Worm (Caenorhabditis elegans): Measurements from ENCODE around the gene F49H12.7.

The F49H12.7 gene

DNA sequence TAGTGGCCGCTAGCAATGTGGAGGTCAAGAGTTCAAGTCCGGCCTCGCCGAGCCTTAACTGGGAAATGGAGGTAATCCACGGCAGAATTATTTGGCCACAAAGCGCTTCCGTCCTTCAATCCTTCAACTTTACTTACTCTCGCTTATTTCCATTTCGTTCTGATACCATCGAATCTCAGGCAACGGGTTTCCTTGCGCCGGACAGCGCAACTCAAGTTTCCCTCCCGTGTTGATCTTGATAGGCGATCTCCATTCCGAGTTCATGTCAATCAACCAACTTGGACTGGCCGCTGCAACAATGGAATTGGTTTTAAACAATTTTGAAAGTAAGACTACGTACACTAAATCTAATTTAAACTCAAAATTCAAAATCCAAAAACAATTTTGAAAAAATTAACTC is 24.0 kb upstream of the F49H12.7 start:
- peak; percentile 32; the same call in 1 of the 2 replicates for TF ChIP-seq pes-1 (GFP tag; IDR thresholded peaks at IDR 0.05)
- no peak for TF ChIP-seq ets-7 (tag; optimal IDR thresholded peaks at IDR 0.05)

DNA sequence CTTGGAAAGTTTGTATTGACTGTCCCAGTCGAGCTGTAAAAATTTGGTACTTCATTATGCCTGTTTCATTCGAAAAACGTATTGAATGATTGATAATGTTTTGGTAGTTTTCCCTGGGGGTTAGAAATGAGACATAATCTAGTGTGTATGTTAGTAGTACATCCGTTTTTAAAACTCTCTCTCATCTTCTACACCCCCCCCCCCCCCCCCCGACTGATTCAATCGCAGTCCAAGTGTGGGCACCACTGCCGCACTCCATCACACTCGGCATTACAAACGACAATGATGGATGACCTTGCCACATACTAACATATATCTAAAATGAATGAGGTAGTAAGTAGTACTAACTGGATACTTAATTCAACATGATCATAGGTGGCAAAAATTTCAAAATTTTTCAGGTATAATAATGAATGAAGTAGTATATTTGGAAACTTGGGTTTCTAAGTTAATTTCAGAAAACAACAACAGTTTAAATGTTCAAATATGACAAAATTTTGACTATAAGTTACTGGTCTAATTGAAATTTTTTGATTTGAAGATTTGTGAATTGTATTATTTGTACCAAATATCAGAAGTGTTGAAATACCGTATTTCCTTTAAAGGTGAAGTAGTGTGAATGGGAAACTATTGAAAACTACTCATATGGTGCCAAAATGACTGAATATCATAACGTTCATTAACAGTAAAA is 23.2 kb upstream of the F49H12.7 start:
- TF ChIP-seq tbx-11 (GFP tag; IDR thresholded peaks at IDR 0.05) (no peak), hmg-4 (GFP tag; optimal IDR thresholded peaks at IDR 0.05) (peak; percentile 24), B0310.2 (tag; optimal IDR thresholded peaks at IDR 0.05) (no peak), aly-1 (tag; optimal IDR thresholded peaks at IDR 0.05) (no peak), hnd-1 (tag; optimal IDR thresholded peaks at IDR 0.05) (no peak), F13C5.2 (tag; optimal IDR thresholded peaks at IDR 0.05) (no peak), sea-1 (GFP tag; conservative IDR thresholded peaks at IDR 0.05) (no peak), pes-1 (GFP tag; IDR thresholded peaks at IDR 0.05) (0 out of 2 replicates have a peak, but pooled peaks have one; percentile 9)

DNA sequence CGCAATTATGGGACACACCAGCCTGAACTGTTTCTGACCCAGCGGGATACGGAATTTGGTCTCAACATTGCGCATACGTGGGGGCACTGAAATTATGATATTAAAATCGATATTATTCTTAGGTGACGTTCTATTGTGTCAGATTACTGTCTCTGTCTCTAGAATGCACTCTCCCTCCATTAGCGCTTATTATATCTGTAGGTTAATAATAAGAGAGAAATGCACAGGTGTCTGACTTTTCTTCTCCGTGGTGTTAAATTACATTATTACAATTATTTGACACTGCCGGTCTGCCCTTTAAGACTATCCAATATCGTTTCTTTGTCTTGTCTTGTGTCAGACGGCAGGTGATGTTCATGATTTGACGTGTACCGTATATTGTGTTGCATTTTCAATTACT is 22.2 kb upstream of the F49H12.7 start:
- TF ChIP-seq tbx-11 (GFP tag; IDR thresholded peaks at IDR 0.05) = peak; percentile 35; the same call in 1 of the 2 replicates
- no peak for TF ChIP-seq hmbx-1 (tag; optimal IDR thresholded peaks at IDR 0.05)

DNA sequence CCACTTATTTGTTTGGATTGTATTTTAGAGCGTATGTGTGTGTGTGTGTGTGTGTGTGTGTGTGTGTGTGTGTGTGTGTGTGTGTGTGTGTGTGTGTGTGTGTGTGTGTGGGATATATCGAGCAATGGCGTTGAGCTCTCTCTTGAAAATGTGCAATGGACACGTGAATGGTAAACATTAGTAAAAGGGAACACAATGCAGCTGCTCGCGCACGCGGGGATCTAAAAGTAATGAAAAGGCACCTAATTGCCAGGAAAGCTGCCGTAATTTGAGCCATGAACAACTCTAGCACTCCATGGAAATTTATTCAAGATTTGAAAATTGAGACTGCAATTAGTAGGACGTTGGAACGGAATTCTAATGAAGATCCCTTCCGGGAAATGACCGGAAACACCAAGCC is 21.6 kb upstream of the F49H12.7 start:
- TF ChIP-seq pes-1 (GFP tag; IDR thresholded peaks at IDR 0.05) (peak; percentile 37; the same call in 1 of the 2 replicates), scrt-1 (GFP tag; IDR thresholded peaks at IDR 0.05) (no peak), hmg-4 (GFP tag; optimal IDR thresholded peaks at IDR 0.05) (peak; percentile 23), flt-1 (GFP tag; IDR thresholded peaks at IDR 0.05) (0 out of 2 replicates have a peak, but pooled peaks have one; percentile 8), F13C5.2 (tag; optimal IDR thresholded peaks at IDR 0.05) (no peak)

DNA sequence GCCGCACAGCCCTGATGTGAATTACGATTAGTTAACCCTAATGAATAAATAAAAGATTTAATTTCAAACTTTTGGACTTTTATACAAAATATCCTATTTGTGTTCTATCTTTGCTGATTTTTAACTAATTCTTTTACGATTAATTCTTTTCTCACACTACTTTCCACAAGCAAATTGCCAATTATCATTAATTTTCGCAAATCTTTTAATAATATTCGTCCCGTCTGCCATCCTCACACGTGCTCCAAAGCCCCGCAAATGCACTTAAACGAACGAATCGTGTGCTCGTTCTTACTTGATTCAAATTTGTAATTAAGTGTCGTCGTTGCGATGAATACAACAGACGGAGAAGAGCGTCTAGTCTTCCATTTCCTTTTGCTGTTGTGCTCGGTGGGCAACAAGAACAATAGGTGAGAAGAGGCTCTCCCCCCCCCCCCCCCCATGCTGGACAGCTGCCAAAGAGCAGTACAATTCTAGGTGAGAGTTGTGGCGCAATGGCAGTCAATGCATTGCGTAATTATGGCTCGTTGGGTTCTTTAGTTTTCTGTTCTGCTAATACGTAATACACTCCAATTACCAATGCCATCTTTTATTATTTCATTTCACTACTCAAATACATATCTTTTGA is 20.2 kb upstream of the F49H12.7 start:
- TF ChIP-seq ama-1 (optimal IDR thresholded peaks at IDR 0.05) (no peak), F13C5.2 (tag; optimal IDR thresholded peaks at IDR 0.05) (no peak), B0310.2 (tag; optimal IDR thresholded peaks at IDR 0.05) (no peak), flt-1 (GFP tag; IDR thresholded peaks at IDR 0.05) (no peak), aly-1 (tag; optimal IDR thresholded peaks at IDR 0.05) (no peak), pes-1 (GFP tag; IDR thresholded peaks at IDR 0.05) (no peak), ceh-36 (tag; optimal IDR thresholded peaks at IDR 0.05) (peak; percentile 21), ets-7 (tag; optimal IDR thresholded peaks at IDR 0.05) (no peak), hmg-4 (GFP tag; optimal IDR thresholded peaks at IDR 0.05) (peak; percentile 40), ceh-13 (GFP tag; optimal IDR thresholded peaks at IDR 0.05) (no peak), scrt-1 (GFP tag; IDR thresholded peaks at IDR 0.05) (0 out of 2 replicates have a peak, but pooled peaks have one; percentile 23), tbx-37 (GFP tag; conservative IDR thresholded peaks at IDR 0.05) (no peak)

DNA sequence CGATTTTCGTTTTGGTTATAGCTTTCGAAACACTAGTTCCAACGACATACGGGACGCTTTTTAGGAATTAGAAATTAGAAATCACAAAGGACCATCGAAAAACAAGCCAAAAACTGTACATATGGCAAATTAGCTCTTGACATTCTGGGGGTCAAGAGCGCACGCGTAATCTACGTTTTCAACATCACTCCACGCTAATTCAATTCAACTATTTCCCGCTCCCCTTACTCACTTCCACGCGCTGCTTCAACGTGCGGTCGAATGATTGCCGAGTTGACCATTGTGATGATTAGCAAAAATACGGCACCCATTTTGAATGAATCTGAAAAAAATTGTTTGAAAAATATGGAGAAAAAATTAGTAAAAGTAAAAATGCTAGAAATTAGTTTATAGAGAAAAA is 19.2 kb upstream of the F49H12.7 start:
- no peak for TF ChIP-seq hmbx-1 (tag; optimal IDR thresholded peaks at IDR 0.05)
- TF ChIP-seq scrt-1 (GFP tag; IDR thresholded peaks at IDR 0.05) = no peak
- no peak for TF ChIP-seq flt-1 (GFP tag; IDR thresholded peaks at IDR 0.05)
- no peak for TF ChIP-seq F13C5.2 (tag; optimal IDR thresholded peaks at IDR 0.05)
- no peak for TF ChIP-seq ceh-36 (tag; optimal IDR thresholded peaks at IDR 0.05)
- TF ChIP-seq sea-1 (GFP tag; conservative IDR thresholded peaks at IDR 0.05) = no peak
- no peak for TF ChIP-seq tbx-11 (GFP tag; IDR thresholded peaks at IDR 0.05)
- no peak for TF ChIP-seq B0310.2 (tag; optimal IDR thresholded peaks at IDR 0.05)

DNA sequence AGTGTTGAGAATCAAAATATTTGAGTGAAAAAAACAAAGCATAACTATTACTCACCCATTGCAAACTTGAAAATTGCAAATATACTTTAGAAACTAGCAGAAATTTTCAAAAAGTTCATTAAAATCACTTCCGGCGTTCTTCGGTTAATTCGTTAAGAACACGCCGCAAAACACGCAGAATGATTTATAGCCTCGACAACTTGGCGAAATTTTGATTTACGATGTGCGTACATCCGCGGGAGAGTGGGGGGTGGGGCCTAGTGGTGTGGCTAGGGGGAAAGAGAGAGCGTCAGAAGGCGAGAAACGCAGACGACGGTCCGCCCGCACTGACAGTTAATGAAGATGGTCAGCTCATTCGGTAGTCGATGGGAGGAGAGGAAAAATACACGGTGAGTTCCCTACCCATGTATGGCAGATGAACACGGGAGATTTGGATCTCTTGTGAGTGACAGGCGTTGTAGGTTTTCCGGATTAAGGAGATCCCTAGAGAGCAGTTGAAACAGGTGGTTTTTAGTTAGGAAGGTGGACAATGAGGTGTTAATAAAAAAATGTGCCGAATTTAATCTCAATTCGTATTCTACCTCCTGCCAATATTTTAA is 18.6 kb upstream of the F49H12.7 start, which contains the start of gene igcm-4:
TSS of gene igcm-4 (minus strand) at position 237 of the 599 bp plus-strand sequence.
- TF ChIP-seq aly-1 (tag; optimal IDR thresholded peaks at IDR 0.05) (no peak), ceh-36 (tag; optimal IDR thresholded peaks at IDR 0.05) (peak; percentile 62), flt-1 (GFP tag; IDR thresholded peaks at IDR 0.05) (0 out of 2 replicates have a peak, but pooled peaks have one; percentile 19), ceh-13 (GFP tag; optimal IDR thresholded peaks at IDR 0.05) (no peak), B0310.2 (tag; optimal IDR thresholded peaks at IDR 0.05) (peak; percentile 4), scrt-1 (GFP tag; IDR thresholded peaks at IDR 0.05) (no peak), hmg-4 (GFP tag; optimal IDR thresholded peaks at IDR 0.05) (peak; percentile 66), pes-1 (GFP tag; IDR thresholded peaks at IDR 0.05) (0 out of 2 replicates have a peak, but pooled peaks have one; percentile 5), tbx-37 (GFP tag; conservative IDR thresholded peaks at IDR 0.05) (no peak), sea-1 (GFP tag; conservative IDR thresholded peaks at IDR 0.05) (no peak), tra-4 (tag; optimal IDR thresholded peaks at IDR 0.05) (no peak), hmbx-1 (tag; optimal IDR thresholded peaks at IDR 0.05) (no peak)

DNA sequence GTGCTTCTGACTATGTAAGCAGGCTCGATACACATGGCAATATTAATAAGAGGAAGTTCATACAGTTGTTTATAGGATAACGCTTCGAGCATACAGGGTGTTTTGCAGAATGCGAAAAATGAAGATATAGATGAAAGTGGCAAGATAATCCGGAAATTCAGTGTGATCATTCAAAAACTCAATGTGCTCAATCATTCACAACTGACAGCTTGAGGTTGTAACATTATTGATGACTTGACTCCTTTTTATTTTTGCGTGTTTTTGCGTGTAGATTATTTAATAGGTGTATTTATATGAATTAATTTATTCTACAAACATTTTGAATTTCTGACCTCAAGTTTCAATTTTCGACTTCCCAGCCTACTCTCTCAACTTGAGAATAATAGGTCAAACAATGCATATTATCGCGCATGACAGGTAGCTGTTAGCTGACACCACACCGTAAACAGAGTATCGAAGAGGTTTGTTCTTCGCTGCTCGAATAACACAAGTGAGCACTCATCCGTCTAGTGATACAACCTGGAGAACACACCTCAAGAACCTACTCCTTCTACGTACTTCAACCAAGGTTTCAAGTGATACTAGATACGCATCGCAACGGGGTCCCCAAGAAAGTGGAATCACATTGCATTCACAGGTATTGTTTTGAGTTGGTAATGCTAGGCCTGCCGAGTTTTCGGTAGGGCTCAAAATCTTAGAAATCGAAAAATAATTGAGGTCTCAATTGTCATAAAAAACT is 17.5 kb upstream of the F49H12.7 start:
- TF ChIP-seq tbx-37 (GFP tag; conservative IDR thresholded peaks at IDR 0.05) (no peak), aly-1 (tag; optimal IDR thresholded peaks at IDR 0.05) (no peak), ceh-13 (GFP tag; optimal IDR thresholded peaks at IDR 0.05) (no peak), F13C5.2 (tag; optimal IDR thresholded peaks at IDR 0.05) (no peak), ets-7 (tag; optimal IDR thresholded peaks at IDR 0.05) (no peak), scrt-1 (GFP tag; IDR thresholded peaks at IDR 0.05) (no peak), hmbx-1 (tag; optimal IDR thresholded peaks at IDR 0.05) (no peak), hmg-4 (GFP tag; optimal IDR thresholded peaks at IDR 0.05) (no peak), pes-1 (GFP tag; IDR thresholded peaks at IDR 0.05) (no peak), tra-4 (tag; optimal IDR thresholded peaks at IDR 0.05) (no peak), B0310.2 (tag; optimal IDR thresholded peaks at IDR 0.05) (no peak), hnd-1 (tag; optimal IDR thresholded peaks at IDR 0.05) (no peak), flt-1 (GFP tag; IDR thresholded peaks at IDR 0.05) (no peak), tbx-11 (GFP tag; IDR thresholded peaks at IDR 0.05) (no peak), sea-1 (GFP tag; conservative IDR thresholded peaks at IDR 0.05) (no peak), ama-1 (optimal IDR thresholded peaks at IDR 0.05) (no peak), ceh-36 (tag; optimal IDR thresholded peaks at IDR 0.05) (no peak)

All from whole organism, early embryonic.